Fruit fly (Drosophila melanogaster) whole organism, wandering third instar larva: ENCODE results near the gene CG10874.

ENCODE experiments used
- CG32264 ChIP-seq: fragments of 200-800 bp; sonication (Bioruptor generic); optimal IDR thresholded peaks from 2 replicates; lab custom pipeline; 2016; ENCODE audit warnings: missing biosample characterization, missing genetic modification characterization
- CG9705 ChIP-seq: fragments of 200-800 bp; sonication (Bioruptor generic); optimal IDR thresholded peaks from 2 replicates; lab custom pipeline; 2018; ENCODE audit warnings: missing biosample characterization, mild to moderate bottlenecking, missing genetic modification characterization
- CrebA ChIP-seq: fragments of 200-800 bp; sonication (Bioruptor generic); optimal IDR thresholded peaks from 2 replicates; lab custom pipeline; 2016; ENCODE audit warnings: missing biosample characterization, mild to moderate bottlenecking, missing genetic modification characterization, borderline replicate concordance
- Dif ChIP-seq: fragments of 200-275, 200-300 bp; sonication (Bioruptor generic); optimal IDR thresholded peaks from 2 replicates; lab custom pipeline; 2018; ENCODE audit warnings: missing biosample characterization, missing genetic modification characterization; ENCODE audit not compliant: partially characterized antibody
- GATAd ChIP-seq: sonication (Bioruptor generic); optimal IDR thresholded peaks from 2 replicates; lab custom pipeline; 2016; ENCODE audit warnings: missing biosample characterization, missing genetic modification characterization
- HLH106 ChIP-seq: fragments of 200-800 bp; optimal IDR thresholded peaks from 3 replicates; lab custom pipeline; 2019; ENCODE audit warnings: missing biosample characterization, mild to moderate bottlenecking, missing genetic modification characterization, moderate library complexity
- Hnf4 ChIP-seq: fragments of 200-800 bp; sonication (Bioruptor generic); optimal IDR thresholded peaks from 2 replicates; lab custom pipeline; 2016; ENCODE audit warnings: missing biosample characterization, mild to moderate bottlenecking, missing genetic modification characterization
- Hr78 ChIP-seq: fragments of >200 bp; optimal IDR thresholded peaks from 2 replicates; lab custom pipeline; 2017; ENCODE audit warnings: missing biosample characterization, missing genetic modification characterization
- Hr83 ChIP-seq: fragments of 200-300 bp; sonication (Bioruptor generic); optimal IDR thresholded peaks from 2 replicates; lab custom pipeline; 2016; ENCODE audit warnings: missing biosample characterization, mild to moderate bottlenecking, missing genetic modification characterization, moderate library complexity; ENCODE audit not compliant: poor library complexity, severe bottlenecking
- Jra ChIP-seq: sonication (Bioruptor generic); optimal IDR thresholded peaks from 2 replicates; lab custom pipeline; 2016; ENCODE audit warnings: missing biosample characterization, missing genetic modification characterization
- Myc ChIP-seq: fragments of >200 bp; optimal IDR thresholded peaks from 2 replicates; lab custom pipeline; 2017
- N ChIP-seq: fragments of >200 bp; optimal IDR thresholded peaks from 2 replicates; lab custom pipeline; 2018; ENCODE audit warnings: missing biosample characterization, missing external identifiers, missing genetic modification characterization
- OdsH ChIP-seq: fragments of 200-800 bp; sonication (Bioruptor generic); optimal IDR thresholded peaks from 2 replicates; lab custom pipeline; 2016; ENCODE audit warnings: missing biosample characterization, mild to moderate bottlenecking, missing genetic modification characterization
- Rel ChIP-seq, 2 experiments: fragments of 200-800 bp; sonication (Bioruptor generic) in 1 of 2; optimal IDR thresholded peaks; 2 replicates in 1 of 2; 3 replicates in 1 of 2; lab custom pipeline; 2016 to 2019; ENCODE audit warnings: mild to moderate bottlenecking in 2 of 2, missing biosample characterization in 2 of 2, missing genetic modification characterization in 2 of 2, moderate library complexity in 1 of 2
- Sp1 ChIP-seq: fragments of 200-800 bp; sonication (Bioruptor generic); optimal IDR thresholded peaks from 3 replicates; lab custom pipeline; 2019; ENCODE audit warnings: missing biosample characterization, mild to moderate bottlenecking, missing genetic modification characterization, moderate library complexity
- Vsx2 ChIP-seq: fragments of 200-300, 225-300 bp; sonication (Bioruptor generic); optimal IDR thresholded peaks from 2 replicates; lab custom pipeline; 2018; ENCODE audit warnings: missing biosample characterization, missing genetic modification characterization; ENCODE audit not compliant: partially characterized antibody
- br ChIP-seq: fragments of 200-800 bp; sonication (Bioruptor generic); optimal IDR thresholded peaks from 2 replicates; lab custom pipeline; 2016; ENCODE audit warnings: missing biosample characterization, missing genetic modification characterization
- brk ChIP-seq: fragments of 200-800 bp; sonication (Bioruptor generic); optimal IDR thresholded peaks from 2 replicates; lab custom pipeline; 2016; ENCODE audit warnings: missing biosample characterization, mild to moderate bottlenecking, missing genetic modification characterization
- dl ChIP-seq, 2 experiments: fragments of 175-275, 200-275 bp in 1 of 2; fragments of 200-275 bp in 1 of 2; sonication (Bioruptor generic); optimal IDR thresholded peaks; lab custom pipeline; 2018; ENCODE audit warnings: mild to moderate bottlenecking in 2 of 2, missing biosample characterization in 2 of 2, missing genetic modification characterization in 2 of 2, moderate library complexity in 2 of 2; ENCODE audit not compliant: partially characterized antibody in 2 of 2, insufficient read depth in 1 of 2
- dmrt93B ChIP-seq: fragments of 200-800 bp; sonication (Bioruptor generic); optimal IDR thresholded peaks from 2 replicates; lab custom pipeline; 2018; ENCODE audit warnings: missing biosample characterization, mild to moderate bottlenecking, missing genetic modification characterization
- ey ChIP-seq: fragments of 200-800 bp; sonication (Bioruptor generic); optimal IDR thresholded peaks from 2 replicates; lab custom pipeline; 2016; ENCODE audit warnings: missing biosample characterization, missing genetic modification characterization
- foxo ChIP-seq, 2 experiments: fragments of 200-800 bp; sonication (Bioruptor generic); optimal IDR thresholded peaks; 2 replicates in 1 of 2; 3 replicates in 1 of 2; lab custom pipeline; 2016 to 2017; ENCODE audit warnings: missing biosample characterization in 2 of 2, missing genetic modification characterization in 2 of 2
- fru ChIP-seq: fragments of 200-800 bp; sonication (Bioruptor generic); optimal IDR thresholded peaks from 3 replicates; lab custom pipeline; 2016; ENCODE audit warnings: missing biosample characterization, mild to moderate bottlenecking, missing genetic modification characterization
- h ChIP-seq: fragments of 200-800 bp; sonication (Bioruptor generic); optimal IDR thresholded peaks from 3 replicates; lab custom pipeline; 2016; ENCODE audit warnings: missing biosample characterization, mild to moderate bottlenecking, missing genetic modification characterization
- jim ChIP-seq: fragments of 175-275, 200-325 bp; sonication (Bioruptor generic); optimal IDR thresholded peaks from 2 replicates; lab custom pipeline; 2016; ENCODE audit warnings: missing biosample characterization, mild to moderate bottlenecking, missing genetic modification characterization
- lola ChIP-seq: fragments of >200 bp; optimal IDR thresholded peaks from 2 replicates; lab custom pipeline; 2017; ENCODE audit warnings: missing biosample characterization, missing genetic modification characterization
- pan ChIP-seq: fragments of >200 bp; optimal IDR thresholded peaks from 2 replicates; lab custom pipeline; 2017
- psq ChIP-seq: fragments of 200-800 bp; sonication (Bioruptor generic); optimal IDR thresholded peaks from 3 replicates; lab custom pipeline; 2017; ENCODE audit warnings: missing biosample characterization, mild to moderate bottlenecking, missing genetic modification characterization, moderate library complexity
- rgr ChIP-seq: fragments of 200-800 bp; sonication (Bioruptor generic); optimal IDR thresholded peaks from 3 replicates; lab custom pipeline; 2016; ENCODE audit warnings: missing biosample characterization, mild to moderate bottlenecking, missing genetic modification characterization
- sage ChIP-seq: fragments of 200-800 bp; sonication (Bioruptor generic); optimal IDR thresholded peaks from 2 replicates; lab custom pipeline; 2016; ENCODE audit warnings: missing biosample characterization, mild to moderate bottlenecking, missing genetic modification characterization
- sv ChIP-seq: fragments of 200-800 bp; sonication (Bioruptor generic); optimal IDR thresholded peaks from 3 replicates; lab custom pipeline; 2016; ENCODE audit warnings: missing biosample characterization, missing genetic modification characterization
- usp ChIP-seq: fragments of >200 bp; optimal IDR thresholded peaks from 2 replicates; lab custom pipeline; 2017; ENCODE audit warnings: missing biosample characterization, missing genetic modification characterization
- woc ChIP-seq: sonication (Bioruptor generic); optimal IDR thresholded peaks from 2 replicates; lab custom pipeline; 2016; ENCODE audit warnings: missing biosample characterization, mild to moderate bottlenecking, missing genetic modification characterization

Gene CG10874

dm6 chr2L:2162281-2162680, 29.9 kb downstream of the CG10874 start:
- TF ChIP-seq dl (GFP tag; optimal IDR thresholded peaks at IDR 0.05; lab: Kevin White, UChicago; ENCODE audit: insufficient read depth in 1 of 2, partially characterized antibody in 2 of 2) (peak; percentile 29 to 36), Dif (GFP tag; lab: Kevin White, UChicago) (peak; percentile 48), lola (GFP tag; lab: Kevin White, UChicago) (no peak), Rel (GFP tag; optimal IDR thresholded peaks at IDR 0.05; lab: Kevin White, UChicago) (no peak), Rel (tag; optimal IDR thresholded peaks at IDR 0.05; lab: Kevin White, UChicago) (peak; percentile 58), OdsH (GFP tag; lab: Kevin White, UChicago) (no peak), Hnf4 (GFP tag; lab: Kevin White, UChicago) (no peak), usp (GFP tag; lab: Kevin White, UChicago) (no peak), sage (GFP tag; lab: Kevin White, UChicago) (peak; percentile 0), h (GFP tag; lab: Kevin White, UChicago) (peak; percentile 47), psq (peak; percentile 26), CG32264 (no peak), Vsx2 (peak; percentile 67), Hr83 (peak; percentile 81), brk (GFP tag; lab: Kevin White, UChicago) (peak; percentile 53)

dm6 chr2L:2161244-2162243, 30.6 kb downstream of the CG10874 start:
- TF ChIP-seq OdsH (GFP tag; lab: Kevin White, UChicago) (peak; percentile 15), psq (peak; percentile 57), N (GFP tag; lab: Kevin White, UChicago) (no peak), Hr78 (GFP tag; lab: Kevin White, UChicago) (no peak), foxo (GFP tag; optimal IDR thresholded peaks at IDR 0.05; lab: Kevin White, UChicago) (peak in 1 of 2 experiments; percentile 70), sage (GFP tag; lab: Kevin White, UChicago) (no peak), CrebA (GFP tag; lab: Kevin White, UChicago) (no peak), sv (GFP tag; lab: Kevin White, UChicago) (peak; percentile 8), CG9705 (GFP tag; lab: Kevin White, UChicago) (peak; percentile 6), Hr83 (peak; percentile 66), pan (lab: Kevin White, UChicago) (no peak), HLH106 (peak; percentile 47), CG32264 (peak; percentile 2), GATAd (GFP tag; lab: Kevin White, UChicago) (no peak), Dif (GFP tag; lab: Kevin White, UChicago) (peak; percentile 75), usp (GFP tag; lab: Kevin White, UChicago) (no peak), Rel (GFP tag; optimal IDR thresholded peaks at IDR 0.05; lab: Kevin White, UChicago) (no peak), Rel (tag; optimal IDR thresholded peaks at IDR 0.05; lab: Kevin White, UChicago) (peak; percentile 74), jim (GFP tag; lab: Kevin White, UChicago) (peak; percentile 41), dmrt93B (GFP tag; lab: Kevin White, UChicago) (peak; percentile 54), h (GFP tag; lab: Kevin White, UChicago) (peak; percentile 52), Myc (lab: Kevin White, UChicago) (peak; percentile 39), Jra (GFP tag; lab: Kevin White, UChicago) (peak; percentile 91), fru (peak; percentile 56), Hnf4 (GFP tag; lab: Kevin White, UChicago) (peak; percentile 38), ey (GFP tag; lab: Kevin White, UChicago) (peak; percentile 53), Sp1 (GFP tag; lab: Kevin White, UChicago) (peak; percentile 45), rgr (GFP tag; lab: Kevin White, UChicago) (peak; percentile 49), dl (GFP tag; optimal IDR thresholded peaks at IDR 0.05; lab: Kevin White, UChicago; ENCODE audit: insufficient read depth in 1 of 2, partially characterized antibody in 2 of 2) (peak; percentile 13 to 68), woc (GFP tag; lab: Kevin White, UChicago) (peak; percentile 89), br (GFP tag; lab: Kevin White, UChicago) (peak; percentile 19)
